Worm (Caenorhabditis elegans) whole organism, L4/young adult: ENCODE measurements around the gene Y67A10A.11.

Experiments used
- W03F9.2 ChIP-seq: fragments of 150-350 bp; optimal IDR thresholded peaks from 2 replicates; lab custom pipeline; 2014; ENCODE audit warnings: missing biosample characterization, missing genetic modification characterization
- dao-5 ChIP-seq: sonication (generic microtip); optimal IDR thresholded peaks from 2 replicates; lab custom pipeline; 2016; ENCODE audit warnings: missing genotype, missing genetic modification characterization, moderate library complexity, missing compliant biosample characterization
- him-1 ChIP-seq: sonication (generic microtip); optimal IDR thresholded peaks from 2 replicates; lab custom pipeline; 2016; ENCODE audit warnings: missing genotype, missing genetic modification reagents, missing genetic modification characterization, missing compliant biosample characterization

DNA sequence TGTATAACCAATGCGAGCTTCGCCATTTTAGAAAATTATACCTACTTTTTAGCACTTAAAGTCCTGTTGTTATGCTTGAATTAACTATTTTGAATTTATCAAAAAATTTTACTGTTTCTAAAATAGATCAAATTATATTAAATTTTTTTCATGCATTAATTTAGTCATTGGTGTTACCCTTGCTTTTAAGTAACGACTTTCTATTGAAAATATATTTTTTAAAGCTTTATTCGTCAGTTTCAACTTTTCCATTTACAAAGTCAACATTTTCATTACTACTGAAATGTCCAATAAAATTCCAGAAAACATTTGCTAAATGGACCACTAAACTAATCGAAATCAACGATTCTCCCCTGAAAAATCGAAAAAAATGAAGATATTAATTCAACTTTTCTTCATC lies 48.2 kb upstream of the Y67A10A.11 start, which contains the start of gene Y64G10A.7:
- TF ChIP-seq him-1 = no peak
- TF ChIP-seq W03F9.2 = no peak
- no peak for TF ChIP-seq dao-5 (tag; lab: Kevin White, UChicago)
